Fruit fly (Drosophila melanogaster) whole organism, embryonic: ENCODE results near the gene Tpst.

ENCODE experiments used
- Atf-2 ChIP-seq: fragments of 200-800 bp; sonication (Bioruptor generic); optimal IDR thresholded peaks from 2 replicates; lab custom pipeline; 2016; ENCODE audit warnings: missing biosample characterization, missing genetic modification characterization
- Atf6 ChIP-seq: fragments of 200-800 bp; sonication (Bioruptor generic); IDR thresholded peaks from 2 replicates; pipeline ENCODE4 v1.3.6; 2022; ENCODE audit warnings: missing biosample characterization, missing genetic modification characterization
- Blimp-1 ChIP-seq: fragments of 200-800 bp; sonication (Bioruptor generic); optimal IDR thresholded peaks from 3 replicates; lab custom pipeline; 2018; ENCODE audit warnings: missing biosample characterization, missing genetic modification characterization, mild to moderate bottlenecking, moderate library complexity, missing genetic modification reagents
- CG10543 ChIP-seq: fragments of 200-800 bp; sonication (Bioruptor generic); optimal IDR thresholded peaks from 3 replicates; lab custom pipeline; 2017; ENCODE audit warnings: missing biosample characterization, mild to moderate bottlenecking, missing genetic modification characterization, moderate library complexity
- CG10979 ChIP-seq: fragments of 200-800 bp; sonication (Bioruptor generic); optimal IDR thresholded peaks from 2 replicates; lab custom pipeline; 2018; ENCODE audit warnings: missing biosample characterization, mild to moderate bottlenecking, missing genetic modification characterization, moderate library complexity
- CG11695 ChIP-seq: fragments of 200-800 bp; sonication (Bioruptor generic); IDR thresholded peaks from 3 replicates; pipeline ENCODE4 v1.3.6; 2022; ENCODE audit warnings: missing biosample characterization, missing genetic modification characterization
- CG11696 ChIP-seq: fragments of 200-800 bp; sonication (Bioruptor generic); IDR thresholded peaks from 2 replicates; pipeline ENCODE4 v1.3.6; 2022; ENCODE audit warnings: missing biosample characterization, missing genetic modification characterization
- CG13296 ChIP-seq: fragments of 200-800 bp; sonication (Bioruptor generic); optimal IDR thresholded peaks from 3 replicates; lab custom pipeline; 2018; ENCODE audit warnings: missing biosample characterization, mild to moderate bottlenecking, missing genetic modification characterization
- CG13424 ChIP-seq: fragments of 200-800 bp; sonication (Bioruptor generic); optimal IDR thresholded peaks from 2 replicates; lab custom pipeline; 2019; ENCODE audit warnings: missing biosample characterization, mild to moderate bottlenecking, missing genetic modification characterization, moderate library complexity
- CG14667 ChIP-seq: fragments of 200-800 bp; sonication (Bioruptor generic); IDR thresholded peaks from 2 replicates; pipeline ENCODE4 v1.3.6; 2022; ENCODE audit warnings: missing biosample characterization, missing genetic modification characterization
- CG14965 ChIP-seq: fragments of 200-800 bp; sonication (Bioruptor generic); optimal IDR thresholded peaks from 2 replicates; lab custom pipeline; 2016; ENCODE audit warnings: missing biosample characterization, missing genetic modification characterization, borderline replicate concordance
- CG1647 ChIP-seq: fragments of 200-800 bp; sonication (Bioruptor generic); optimal IDR thresholded peaks from 3 replicates; lab custom pipeline; 2016; ENCODE audit warnings: missing biosample characterization, missing genetic modification characterization
- CG16815 ChIP-seq: fragments of 200-800 bp; sonication (Bioruptor generic); optimal IDR thresholded peaks from 3 replicates; lab custom pipeline; 2017; ENCODE audit warnings: missing biosample characterization, mild to moderate bottlenecking, missing genetic modification characterization
- CG16863 ChIP-seq: fragments of 200-800 bp; sonication (Bioruptor generic); optimal IDR thresholded peaks from 3 replicates; lab custom pipeline; 2016; ENCODE audit warnings: missing biosample characterization, missing genetic modification characterization
- CG2875 ChIP-seq: fragments of 200-800 bp; sonication (Bioruptor generic); optimal IDR thresholded peaks from 2 replicates; lab custom pipeline; 2017; ENCODE audit warnings: missing biosample characterization, mild to moderate bottlenecking, missing genetic modification characterization, missing genetic modification reagents
- CG31224 ChIP-seq: fragments of 200-800 bp; sonication (Bioruptor generic); IDR thresholded peaks from 2 replicates; pipeline ENCODE4 v1.3.6; 2022; ENCODE audit warnings: missing biosample characterization, missing genetic modification characterization
- CG31441 ChIP-seq: fragments of 200-800 bp; sonication (Bioruptor generic); IDR thresholded peaks from 2 replicates; pipeline ENCODE4 v1.3.6; 2022; ENCODE audit warnings: missing biosample characterization, missing genetic modification characterization
- CG3407 ChIP-seq: fragments of 200-800 bp; sonication (Bioruptor generic); optimal IDR thresholded peaks from 2 replicates; lab custom pipeline; 2018; ENCODE audit warnings: missing biosample characterization, mild to moderate bottlenecking, missing genetic modification characterization
- CG34224 ChIP-seq: fragments of 200-800 bp; sonication (Bioruptor generic); IDR thresholded peaks from 3 replicates; pipeline ENCODE4 v1.3.6; 2022; ENCODE audit warnings: missing biosample characterization, missing genetic modification characterization; ENCODE audit not compliant: partially characterized antibody
- CG4730 ChIP-seq: fragments of 200-800 bp; sonication (Bioruptor generic); IDR thresholded peaks from 2 replicates; pipeline ENCODE4 v1.3.6; 2022; ENCODE audit warnings: missing biosample characterization, missing genetic modification characterization
- CG4820 ChIP-seq: fragments of 200-800 bp; sonication (Bioruptor generic); optimal IDR thresholded peaks from 3 replicates; lab custom pipeline; 2016; ENCODE audit warnings: missing biosample characterization, missing genetic modification characterization
- CG7357 ChIP-seq: fragments of 200-800 bp; sonication (Bioruptor generic); IDR thresholded peaks from 3 replicates; pipeline ENCODE4 v1.3.6; 2022; ENCODE audit warnings: missing biosample characterization, missing genetic modification characterization
- CG8359 ChIP-seq: fragments of 200-800 bp; sonication (Bioruptor generic); optimal IDR thresholded peaks from 2 replicates; lab custom pipeline; 2017; ENCODE audit warnings: missing biosample characterization, mild to moderate bottlenecking, missing genetic modification characterization, borderline replicate concordance
- Camta ChIP-seq: fragments of 200-800 bp; sonication (Bioruptor generic); optimal IDR thresholded peaks from 2 replicates; lab custom pipeline; 2016; ENCODE audit warnings: missing biosample characterization, missing genetic modification characterization
- CkIIα-i1 ChIP-seq: fragments of 200-800 bp; sonication (Bioruptor generic); IDR thresholded peaks from 2 replicates; pipeline ENCODE4 v1.3.6; 2022; ENCODE audit warnings: missing biosample characterization, missing genetic modification characterization
- D19A ChIP-seq: fragments of 200-800 bp; optimal IDR thresholded peaks from 3 replicates; lab custom pipeline; 2019; ENCODE audit warnings: missing biosample characterization, mild to moderate bottlenecking, missing genetic modification characterization, moderate library complexity
- Dll ChIP-seq: fragments of 200-800 bp; sonication (Bioruptor generic); IDR thresholded peaks from 4 replicates; pipeline ENCODE4 v1.3.6; 2022; ENCODE audit warnings: missing biosample characterization, missing genetic modification characterization; ENCODE audit not compliant: partially characterized antibody
- Drgx ChIP-seq: fragments of 200-800 bp; sonication (Bioruptor generic); IDR thresholded peaks from 2 replicates; pipeline ENCODE4 v1.3.6; 2022; ENCODE audit warnings: missing biosample characterization, missing genetic modification characterization
- E2f2 ChIP-seq: fragments of 200-800 bp; sonication (Bioruptor generic); IDR thresholded peaks from 2 replicates; pipeline ENCODE4 v1.3.6; 2022; ENCODE audit warnings: missing biosample characterization, missing genetic modification characterization
- H2.0 ChIP-seq: fragments of 200-800 bp; sonication (Bioruptor generic); IDR thresholded peaks from 2 replicates; pipeline ENCODE4 v1.3.6; 2022; ENCODE audit warnings: missing biosample characterization, missing genetic modification characterization
- HLH3B ChIP-seq: fragments of 200-800 bp; sonication (Bioruptor generic); IDR thresholded peaks from 2 replicates; pipeline ENCODE4 v1.3.6; 2022; ENCODE audit warnings: missing biosample characterization, missing genetic modification characterization
- HmgD ChIP-seq: fragments of 200-800 bp; sonication (Bioruptor generic); optimal IDR thresholded peaks from 3 replicates; lab custom pipeline; 2016; ENCODE audit warnings: missing biosample characterization, missing genetic modification characterization
- Hmr ChIP-seq: fragments of 200-800 bp; sonication (Bioruptor generic); optimal IDR thresholded peaks from 3 replicates; lab custom pipeline; 2017; ENCODE audit warnings: mild to moderate bottlenecking, missing biosample characterization, missing genetic modification reagents, missing genetic modification characterization
- Lpt ChIP-seq: fragments of >200 bp; optimal IDR thresholded peaks from 2 replicates; lab custom pipeline; 2018; ENCODE audit warnings: missing biosample characterization, missing genetic modification characterization
- Mrtf ChIP-seq: fragments of 200-800 bp; sonication (Bioruptor generic); IDR thresholded peaks from 3 replicates; pipeline ENCODE4 v1.3.6; 2022; ENCODE audit warnings: missing biosample characterization, missing genetic modification characterization
- Oaz ChIP-seq: fragments of 200-800 bp; sonication (Bioruptor generic); IDR thresholded peaks from 2 replicates; pipeline ENCODE4 v1.3.6; 2022; ENCODE audit warnings: missing biosample characterization, missing genetic modification characterization
- Sin3A ChIP-seq: fragments of >200 bp; optimal IDR thresholded peaks from 2 replicates; lab custom pipeline; 2018
- Spps ChIP-seq: fragments of 200-800 bp; sonication (Bioruptor generic); optimal IDR thresholded peaks from 2 replicates; lab custom pipeline; 2018; ENCODE audit warnings: missing biosample characterization, mild to moderate bottlenecking, missing genetic modification characterization
- Sry-β ChIP-seq: fragments of 200-800 bp; sonication (Bioruptor generic); optimal IDR thresholded peaks from 2 replicates; lab custom pipeline; 2018; ENCODE audit warnings: missing biosample characterization, mild to moderate bottlenecking, missing genetic modification characterization, moderate library complexity
- br ChIP-seq: fragments of >200 bp; optimal IDR thresholded peaks from 2 replicates; lab custom pipeline; 2017
- cato ChIP-seq: fragments of 200-800 bp; sonication (Bioruptor generic); optimal IDR thresholded peaks from 2 replicates; lab custom pipeline; 2016; ENCODE audit warnings: missing biosample characterization, missing genetic modification characterization, borderline replicate concordance
- crol ChIP-seq: fragments of 200-800 bp; sonication (Bioruptor generic); IDR thresholded peaks from 2 replicates; pipeline ENCODE4 v1.3.6; 2022; ENCODE audit warnings: missing biosample characterization, missing genetic modification characterization
- en ChIP-seq: fragments of 200-800 bp; sonication (Bioruptor generic); optimal IDR thresholded peaks from 2 replicates; lab custom pipeline; 2016; ENCODE audit warnings: missing biosample characterization, missing genetic modification characterization
- gem ChIP-seq: fragments of 200-800 bp; sonication (Bioruptor generic); optimal IDR thresholded peaks from 2 replicates; lab custom pipeline; 2019; ENCODE audit warnings: missing biosample characterization, mild to moderate bottlenecking, missing genetic modification characterization, moderate library complexity
- nerfin-2 ChIP-seq: fragments of 200-800 bp; sonication (Bioruptor generic); IDR thresholded peaks from 2 replicates; pipeline ENCODE4 v1.3.6; 2022; ENCODE audit warnings: missing biosample characterization, missing genetic modification characterization; ENCODE audit not compliant: partially characterized antibody
- pho ChIP-seq: fragments of 200-800 bp; sonication (Bioruptor generic); optimal IDR thresholded peaks from 2 replicates; lab custom pipeline; 2016; ENCODE audit warnings: missing biosample characterization, missing genetic modification characterization
- pros ChIP-seq: fragments of 200-800 bp; sonication (Bioruptor generic); optimal IDR thresholded peaks from 3 replicates; lab custom pipeline; 2019; ENCODE audit warnings: missing biosample characterization, mild to moderate bottlenecking, missing genetic modification characterization, moderate library complexity
- sens-2 ChIP-seq: fragments of 200-800 bp; sonication (Bioruptor generic); IDR thresholded peaks from 2 replicates; pipeline ENCODE4 v1.3.6; 2022; ENCODE audit warnings: missing biosample characterization, missing genetic modification characterization
- sim ChIP-seq: fragments of 200-800 bp; sonication (Bioruptor generic); IDR thresholded peaks from 2 replicates; pipeline ENCODE4 v1.3.6; 2022; ENCODE audit warnings: missing biosample characterization, missing genetic modification characterization
- sisA ChIP-seq: fragments of 200-800 bp; sonication (Bioruptor generic); IDR thresholded peaks from 2 replicates; pipeline ENCODE4 v1.3.6; 2022; ENCODE audit warnings: missing biosample characterization, missing genetic modification characterization
- tna ChIP-seq: fragments of 200-800 bp; sonication (Bioruptor generic); IDR thresholded peaks from 2 replicates; pipeline ENCODE4 v1.3.6; 2022; ENCODE audit warnings: missing biosample characterization, missing genetic modification characterization; ENCODE audit not compliant: partially characterized antibody
- wor ChIP-seq: fragments of 200-800 bp; sonication (Bioruptor generic); IDR thresholded peaks from 2 replicates; pipeline ENCODE4 v1.3.6; 2022; ENCODE audit warnings: missing biosample characterization, missing genetic modification characterization

The Tpst gene

DNA sequence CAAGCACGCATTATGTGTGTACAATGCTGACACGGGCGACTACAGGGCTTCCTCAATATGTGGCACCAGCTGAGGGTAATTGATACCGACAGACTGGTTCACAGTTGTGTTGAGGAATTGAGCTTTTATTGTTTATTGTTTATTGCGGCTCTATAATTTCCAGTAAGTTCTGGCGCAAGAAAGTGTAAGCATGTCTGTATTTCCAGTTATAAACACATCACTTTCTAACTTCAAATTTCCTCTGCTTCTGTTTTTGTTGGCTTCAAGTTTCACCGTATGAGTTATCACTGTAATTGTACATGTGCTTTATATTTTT lies 62.9 kb downstream of the Tpst start (continued):
- TF ChIP-seq CG10979 (tag; lab: Kevin White, UChicago) (peak; percentile 62), crol (GFP tag; lab: Robert Waterston, UW) (no peak), HmgD (peak; percentile 73), Mrtf (GFP tag; lab: Robert Waterston, UW) (peak; percentile 68; the same call in 2 of the 3 replicates), CG31441 (GFP tag; lab: Robert Waterston, UW) (peak; percentile 67), Hmr (GFP tag; lab: Kevin White, UChicago) (peak; percentile 84), D19A (peak; percentile 57), CG13296 (GFP tag; lab: Kevin White, UChicago) (peak; percentile 82), sisA (peak; percentile 81), Sin3A (lab: Kevin White, UChicago) (no peak), E2f2 (GFP tag; lab: Robert Waterston, UW) (peak; percentile 50), CG4730 (peak; percentile 50; the same call in 1 of the 2 replicates), wor (GFP tag; lab: Robert Waterston, UW) (peak; percentile 69), sim (GFP tag; lab: Robert Waterston, UW) (no peak), tna (no peak), Sry-β (GFP tag; lab: Kevin White, UChicago) (no peak), CG8359 (GFP tag; lab: Kevin White, UChicago) (peak; percentile 45), gem (tag; lab: Kevin White, UChicago) (peak; percentile 83), Spps (tag; lab: Kevin White, UChicago) (no peak), CG14965 (GFP tag; lab: Kevin White, UChicago) (peak; percentile 56), HLH3B (GFP tag; lab: Robert Waterston, UW) (peak; percentile 68), CG2875 (GFP tag; lab: Kevin White, UChicago) (peak; percentile 47), pros (GFP tag; lab: Kevin White, UChicago) (no peak), Atf-2 (GFP tag; lab: Kevin White, UChicago) (peak; percentile 69), H2.0 (GFP tag; lab: Robert Waterston, UW) (peak; percentile 39; the same call in 1 of the 2 replicates), Dll (GFP tag; lab: Robert Waterston, UW) (no peak), Blimp-1 (GFP tag; lab: Kevin White, UChicago) (peak; percentile 70), CG16815 (GFP tag; lab: Kevin White, UChicago) (peak; percentile 63), en (GFP tag; lab: Kevin White, UChicago) (peak; percentile 58), CkIIα-i1 (no peak), CG31224 (GFP tag; lab: Robert Waterston, UW) (peak; percentile 70), br (lab: Kevin White, UChicago) (no peak), CG7357 (GFP tag; lab: Robert Waterston, UW) (peak; percentile 68; the same call in 2 of the 3 replicates), cato (GFP tag; lab: Kevin White, UChicago) (no peak), CG1647 (GFP tag; lab: Kevin White, UChicago) (peak; percentile 71), pho (GFP tag; lab: Kevin White, UChicago) (peak; percentile 77), Drgx (GFP tag; lab: Robert Waterston, UW) (0 out of 2 replicates have a peak, but pooled peaks have one; percentile 13), CG34224 (GFP tag; lab: Robert Waterston, UW) (no peak), nerfin-2 (GFP tag; lab: Robert Waterston, UW) (no peak), CG3407 (GFP tag; lab: Kevin White, UChicago) (no peak), Oaz (peak; percentile 55; the same call in 1 of the 2 replicates), CG14667 (peak; percentile 48; the same call in 1 of the 2 replicates), CG10543 (GFP tag; lab: Kevin White, UChicago) (peak; percentile 83), CG11695 (GFP tag; lab: Robert Waterston, UW) (peak; percentile 78), sens-2 (GFP tag; lab: Robert Waterston, UW) (no peak), CG16863 (GFP tag; lab: Kevin White, UChicago) (peak; percentile 72), Atf6 (GFP tag; lab: Robert Waterston, UW) (peak; percentile 87), Lpt (GFP tag; lab: Kevin White, UChicago) (no peak), CG11696 (GFP tag; lab: Robert Waterston, UW) (peak; percentile 45; the same call in 1 of the 2 replicates), CG4820 (GFP tag; lab: Kevin White, UChicago) (peak; percentile 55), CG13424 (tag; lab: Kevin White, UChicago) (peak; percentile 81), Camta (GFP tag; lab: Kevin White, UChicago) (peak; percentile 55)
